Fruit fly (Drosophila melanogaster) whole organism, prepupa: ENCODE results near the gene ND-15.

Experiments used
- Blimp-1 ChIP-seq: fragments of 200-800 bp; sonication (Bioruptor generic); optimal IDR thresholded peaks from 3 replicates; lab custom pipeline; 2017; ENCODE audit warnings: missing biosample characterization, missing genetic modification characterization, mild to moderate bottlenecking, moderate library complexity, missing genetic modification reagents
- CG10631 ChIP-seq: fragments of 200-800 bp; sonication (Bioruptor generic); optimal IDR thresholded peaks from 2 replicates; lab custom pipeline; 2016; ENCODE audit warnings: missing biosample characterization, missing genetic modification characterization
- CG11762 ChIP-seq: fragments of 200-800 bp; sonication (Bioruptor generic); optimal IDR thresholded peaks from 3 replicates; lab custom pipeline; 2016; ENCODE audit warnings: missing biosample characterization, missing genetic modification characterization; ENCODE audit not compliant: insufficient read depth
- CG16779 ChIP-seq: fragments of 200-800 bp; sonication (Bioruptor generic); optimal IDR thresholded peaks from 3 replicates; lab custom pipeline; 2017; ENCODE audit warnings: missing biosample characterization, mild to moderate bottlenecking, missing genetic modification characterization
- CG31627 ChIP-seq: fragments of 200-800 bp; sonication (Bioruptor generic); optimal IDR thresholded peaks from 3 replicates; lab custom pipeline; 2016; ENCODE audit warnings: missing biosample characterization, missing genetic modification characterization
- CG32006 ChIP-seq: fragments of 200-800 bp; sonication (Bioruptor generic); optimal IDR thresholded peaks from 3 replicates; lab custom pipeline; 2017; ENCODE audit warnings: missing biosample characterization, mild to moderate bottlenecking, missing genetic modification characterization
- CG4318 ChIP-seq: fragments of 200-800 bp; sonication (Bioruptor generic); optimal IDR thresholded peaks from 3 replicates; lab custom pipeline; 2017; ENCODE audit warnings: missing biosample characterization, mild to moderate bottlenecking, missing genetic modification characterization
- CG6276 ChIP-seq: fragments of 200-800 bp; sonication (Bioruptor generic); optimal IDR thresholded peaks from 2 replicates; lab custom pipeline; 2017; ENCODE audit warnings: missing biosample characterization, mild to moderate bottlenecking, missing genetic modification characterization
- CG6792 ChIP-seq: fragments of 200-800 bp; sonication (Bioruptor generic); optimal IDR thresholded peaks from 3 replicates; lab custom pipeline; 2016; ENCODE audit warnings: missing biosample characterization, missing genetic modification characterization
- CG8119 ChIP-seq: fragments of 200-800 bp; sonication (Bioruptor generic); IDR thresholded peaks from 3 replicates; pipeline ENCODE4 v1.3.6; 2022; ENCODE audit warnings: missing biosample characterization, missing genetic modification characterization
- CG8319 ChIP-seq: fragments of 200-800 bp; sonication (Bioruptor generic); optimal IDR thresholded peaks from 3 replicates; lab custom pipeline; 2016; ENCODE audit warnings: missing biosample characterization, missing genetic modification characterization
- CG9139 ChIP-seq: fragments of 200-800 bp; sonication (Bioruptor generic); optimal IDR thresholded peaks from 3 replicates; lab custom pipeline; 2017; ENCODE audit warnings: missing biosample characterization, mild to moderate bottlenecking, missing genetic modification characterization
- Eip75B ChIP-seq: fragments of 200-800 bp; sonication (Bioruptor generic); optimal IDR thresholded peaks from 3 replicates; lab custom pipeline; 2016; ENCODE audit warnings: missing biosample characterization, missing genetic modification characterization
- Eip78C ChIP-seq: fragments of 200-800 bp; sonication (Bioruptor generic); peaks from one replicate; lab custom pipeline; 2016; ENCODE audit warnings: missing biosample characterization, missing genetic modification characterization
- Ets21C ChIP-seq: fragments of 200-800 bp; sonication (Bioruptor generic); optimal IDR thresholded peaks from 3 replicates; lab custom pipeline; 2016; ENCODE audit warnings: missing biosample characterization, missing genetic modification characterization
- Ets96B ChIP-seq: fragments of 200-800 bp; optimal IDR thresholded peaks from 2 replicates; lab custom pipeline; 2019; ENCODE audit warnings: missing biosample characterization, mild to moderate bottlenecking, missing genetic modification characterization, moderate library complexity
- Gug ChIP-seq: fragments of 200-800 bp; sonication (Bioruptor generic); IDR thresholded peaks from 2 replicates; pipeline ENCODE4 v1.3.6; 2022; ENCODE audit warnings: missing biosample characterization, missing genetic modification characterization
- Hr38 ChIP-seq: sonication (Bioruptor generic); optimal IDR thresholded peaks from 2 replicates; lab custom pipeline; 2016; ENCODE audit warnings: missing biosample characterization, missing genetic modification characterization
- Hr4 ChIP-seq: fragments of 200-800 bp; sonication (Bioruptor generic); optimal IDR thresholded peaks from 3 replicates; lab custom pipeline; 2016; ENCODE audit warnings: missing biosample characterization, missing genetic modification characterization
- Sox14 ChIP-seq: fragments of 200-800 bp; sonication (Bioruptor generic); optimal IDR thresholded peaks from 3 replicates; lab custom pipeline; 2016; ENCODE audit warnings: missing biosample characterization, missing genetic modification characterization
- achi ChIP-seq: fragments of 200-800 bp; sonication (Bioruptor generic); optimal IDR thresholded peaks from 3 replicates; lab custom pipeline; 2016; ENCODE audit warnings: missing biosample characterization, missing genetic modification characterization
- acj6 ChIP-seq: fragments of 200-800 bp; sonication (Bioruptor generic); optimal IDR thresholded peaks from 3 replicates; lab custom pipeline; 2016; ENCODE audit warnings: missing biosample characterization, missing genetic modification characterization
- cyc ChIP-seq: fragments of 200-800 bp; sonication (Bioruptor generic); optimal IDR thresholded peaks from 3 replicates; lab custom pipeline; 2016; ENCODE audit warnings: missing biosample characterization, missing genetic modification characterization
- dac ChIP-seq: fragments of 200-800 bp; sonication (Bioruptor generic); optimal IDR thresholded peaks from 2 replicates; lab custom pipeline; 2017; ENCODE audit warnings: missing biosample characterization, mild to moderate bottlenecking, missing genetic modification characterization
- dsx ChIP-seq: fragments of 200-800 bp; optimal IDR thresholded peaks from 3 replicates; lab custom pipeline; 2019; ENCODE audit warnings: missing biosample characterization, mild to moderate bottlenecking, missing genetic modification characterization, moderate library complexity; ENCODE audit not compliant: poor library complexity, severe bottlenecking
- esn ChIP-seq: fragments of 200-800 bp; sonication (Bioruptor generic); optimal IDR thresholded peaks from 2 replicates; lab custom pipeline; 2016; ENCODE audit warnings: missing biosample characterization, mild to moderate bottlenecking, missing genetic modification characterization, moderate library complexity
- fd59A ChIP-seq: fragments of 200-800 bp; sonication (Bioruptor generic); optimal IDR thresholded peaks from 2 replicates; lab custom pipeline; 2017; ENCODE audit warnings: missing biosample characterization, mild to moderate bottlenecking, missing genetic modification characterization, missing genetic modification reagents
- fd85E ChIP-seq: fragments of 200-800 bp; sonication (Bioruptor generic); optimal IDR thresholded peaks from 3 replicates; lab custom pipeline; 2016; ENCODE audit warnings: missing biosample characterization, missing genetic modification characterization
- fkh ChIP-seq: fragments of 200-800 bp; sonication (Bioruptor generic); optimal IDR thresholded peaks from 3 replicates; lab custom pipeline; 2017; ENCODE audit warnings: missing biosample characterization, mild to moderate bottlenecking, missing genetic modification characterization, moderate library complexity
- lz ChIP-seq: fragments of 200-800 bp; sonication (Bioruptor generic); optimal IDR thresholded peaks from 3 replicates; lab custom pipeline; 2016; ENCODE audit warnings: missing biosample characterization, missing genetic modification characterization
- salr ChIP-seq, 2 experiments: fragments of 200-800 bp; sonication (Bioruptor generic); optimal IDR thresholded peaks; 3 replicates each; lab custom pipeline; 2016 to 2018; ENCODE audit warnings: missing biosample characterization in 2 of 2, missing genetic modification characterization in 2 of 2, mild to moderate bottlenecking in 1 of 2
- ss ChIP-seq, 2 experiments: fragments of 200-800 bp; sonication (Bioruptor generic); optimal IDR thresholded peaks; 2 replicates in 1 of 2; 3 replicates in 1 of 2; lab custom pipeline; 2017 to 2018; ENCODE audit warnings: mild to moderate bottlenecking in 2 of 2, missing biosample characterization in 2 of 2, missing genetic modification characterization in 2 of 2, moderate library complexity in 1 of 2
- svp ChIP-seq: fragments of 200-800 bp; sonication (Bioruptor generic); peaks from one replicate; lab custom pipeline; 2016; ENCODE audit warnings: missing biosample characterization, missing genetic modification characterization

Gene ND-15

DNA sequence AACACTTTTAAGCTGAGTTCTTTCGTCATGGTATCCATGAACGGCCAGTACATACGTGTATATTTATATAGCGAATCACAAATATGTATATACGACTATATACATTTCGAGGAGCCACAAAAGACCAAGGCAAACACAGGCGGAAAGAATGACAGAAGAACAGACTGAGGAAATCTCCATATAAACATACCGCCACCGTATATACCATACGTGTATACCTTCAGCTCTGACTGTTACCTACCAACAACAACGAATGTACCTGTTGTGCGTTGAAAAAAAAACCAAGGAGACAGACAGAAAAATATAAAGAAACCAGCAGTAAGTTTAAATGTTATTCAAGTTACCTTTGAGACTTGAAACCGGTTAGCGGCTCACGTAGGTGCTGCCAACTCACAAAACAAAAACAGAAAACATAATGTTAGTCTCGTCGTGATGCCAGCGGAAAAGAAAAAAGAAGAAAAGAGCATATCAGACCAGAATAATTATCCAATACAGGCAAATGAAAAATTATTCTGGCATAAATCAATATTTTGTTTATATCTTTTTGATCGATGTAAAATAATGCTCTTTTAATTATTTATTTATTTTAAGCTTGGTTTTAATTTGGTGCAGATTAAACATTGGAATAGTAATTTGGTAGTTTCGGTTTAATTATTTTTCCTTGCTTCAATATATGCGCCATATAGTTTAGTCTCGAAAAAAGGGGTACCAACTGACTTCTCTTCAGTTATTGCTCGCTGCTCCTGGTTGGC is 57.1 kb downstream of the ND-15 start (continued):
- no peak for TF ChIP-seq svp (GFP tag; lab: Kevin White, UChicago)
- TF ChIP-seq Hr38 (GFP tag; lab: Kevin White, UChicago), result no peak
- TF ChIP-seq CG11762 (GFP tag; lab: Kevin White, UChicago), result peak; percentile 23
- TF ChIP-seq Sox14 (GFP tag; lab: Kevin White, UChicago), result peak; percentile 48
- TF ChIP-seq Blimp-1 (GFP tag; lab: Kevin White, UChicago), result no peak
- peak; percentile 58 for TF ChIP-seq CG9139 (GFP tag; lab: Kevin White, UChicago)
- peak; percentile 37 for TF ChIP-seq Ets96B (tag; lab: Kevin White, UChicago)
- TF ChIP-seq cyc (GFP tag; lab: Kevin White, UChicago), result peak; percentile 46
- no peak for TF ChIP-seq fd85E (GFP tag; lab: Kevin White, UChicago)
- TF ChIP-seq CG6792 (GFP tag; lab: Kevin White, UChicago), result peak; percentile 49
- TF ChIP-seq esn, result peak; percentile 62
- TF ChIP-seq CG16779 (tag; lab: Kevin White, UChicago), result no peak
- TF ChIP-seq achi (GFP tag; lab: Kevin White, UChicago), result peak; percentile 74
- TF ChIP-seq CG8319, result no peak
- TF ChIP-seq CG6276 (GFP tag; lab: Kevin White, UChicago), result peak; percentile 51
- peak; percentile 87 for TF ChIP-seq fkh (GFP tag; lab: Kevin White, UChicago)
- TF ChIP-seq lz (GFP tag; lab: Kevin White, UChicago), result peak; percentile 45

DNA sequence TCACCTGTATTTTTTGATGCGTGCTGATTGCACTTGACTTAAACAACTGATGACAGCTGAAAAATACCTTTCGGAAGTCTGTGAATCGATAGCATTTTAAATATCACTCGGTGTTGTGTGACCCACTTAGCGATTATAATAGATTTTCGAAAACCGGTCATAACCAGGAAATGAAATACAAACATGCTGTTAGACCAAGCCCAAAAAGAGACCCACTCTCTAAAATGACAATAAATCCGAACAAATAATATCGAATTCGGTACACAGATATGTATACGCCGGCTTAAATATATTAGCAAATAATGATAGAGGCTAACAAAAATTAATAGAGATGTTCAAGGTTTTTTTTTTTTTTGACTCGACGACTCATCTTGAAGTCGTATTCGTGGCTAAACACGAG is 61.2 kb downstream of the ND-15 start:
- TF ChIP-seq Gug (GFP tag; lab: Robert Waterston, UW), result no peak
- TF ChIP-seq CG16779 (tag; lab: Kevin White, UChicago), result no peak
- no peak for TF ChIP-seq CG32006
- no peak for TF ChIP-seq CG4318 (GFP tag; lab: Kevin White, UChicago)
- peak; percentile 49 for TF ChIP-seq fkh (GFP tag; lab: Kevin White, UChicago)
- TF ChIP-seq fd59A (GFP tag; lab: Kevin White, UChicago), result no peak

DNA sequence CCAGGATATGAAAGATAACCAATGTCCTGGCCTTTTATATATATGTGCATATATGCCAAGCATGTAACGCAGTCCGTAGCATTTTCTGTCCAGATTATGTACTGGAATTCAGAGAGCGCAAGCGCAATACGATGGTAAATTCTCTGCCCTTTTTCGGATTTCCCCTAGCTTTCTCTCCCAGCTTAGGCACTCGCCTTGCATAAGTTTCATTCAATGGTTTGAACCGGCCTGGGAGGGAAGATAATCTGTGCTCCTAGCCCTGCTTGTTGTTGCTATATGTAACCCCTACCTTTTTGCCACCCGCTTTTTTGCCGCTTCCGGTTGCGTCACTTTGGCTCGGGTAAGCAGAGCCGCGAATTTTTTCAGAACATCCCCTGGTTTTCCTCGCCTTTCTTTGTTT is 64.6 kb downstream of the ND-15 start:
- TF ChIP-seq CG4318 (GFP tag; lab: Kevin White, UChicago) (no peak), CG9139 (GFP tag; lab: Kevin White, UChicago) (no peak), Hr4 (GFP tag; lab: Kevin White, UChicago) (no peak), CG10631 (GFP tag; lab: Kevin White, UChicago) (no peak), dsx (GFP tag; lab: Kevin White, UChicago) (no peak), ss (GFP tag; optimal IDR thresholded peaks at IDR 0.05; lab: Kevin White, UChicago) (no peak), dac (GFP tag; lab: Kevin White, UChicago) (no peak), svp (GFP tag; lab: Kevin White, UChicago) (no peak), salr (GFP tag; optimal IDR thresholded peaks at IDR 0.05; lab: Kevin White, UChicago) (no peak)

DNA sequence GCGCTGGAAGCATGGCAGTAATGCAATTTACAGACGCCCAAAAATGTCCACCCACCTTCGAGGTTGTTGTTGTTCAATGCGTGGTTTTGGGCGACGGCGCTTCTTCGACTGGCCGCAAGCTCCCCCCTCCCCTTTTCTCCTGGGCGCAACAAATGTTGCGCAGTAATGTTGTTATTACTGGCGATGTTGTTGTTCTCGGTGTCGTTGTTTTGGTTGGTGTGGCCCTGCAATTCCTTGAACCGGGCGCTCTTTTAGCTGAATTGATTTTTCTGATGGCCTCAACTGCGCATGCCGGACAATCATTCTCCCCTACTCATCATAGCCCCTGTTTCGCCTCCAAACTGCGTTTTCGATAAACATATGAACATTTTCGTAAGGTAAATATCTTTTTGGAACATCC is 66.5 kb downstream of the ND-15 start:
- TF ChIP-seq CG31627 (GFP tag; lab: Kevin White, UChicago) (no peak), Ets21C (GFP tag; lab: Kevin White, UChicago) (no peak), Blimp-1 (GFP tag; lab: Kevin White, UChicago) (no peak), acj6 (GFP tag; lab: Kevin White, UChicago) (no peak), Eip78C (GFP tag; lab: Kevin White, UChicago) (no peak), CG8119 (GFP tag; lab: Robert Waterston, UW) (no peak), Sox14 (GFP tag; lab: Kevin White, UChicago) (no peak), CG8319 (no peak), Eip75B (no peak)
